Worm (Caenorhabditis elegans) whole organism, L2 larva: ENCODE data around the gene F59B2.13.

Experiments
- ZK546.5 ChIP-seq: sonication (generic microtip); optimal IDR thresholded peaks from 2 replicates; lab custom pipeline; 2017; ENCODE audit warnings: missing biosample characterization, missing genetic modification characterization
- lin-39 ChIP-seq: fragments of 150-350 bp; optimal IDR thresholded peaks from 2 replicates; lab custom pipeline; 2014; ENCODE audit warnings: missing biosample characterization, missing genetic modification reagents, missing genetic modification characterization
- nhr-10 ChIP-seq: sonication (generic microtip); optimal IDR thresholded peaks from 2 replicates; lab custom pipeline; 2017; ENCODE audit warnings: missing biosample characterization, missing genetic modification characterization

- TF ChIP-seq lin-39 (tag; lab: Kevin White, UChicago) (no peak), ZK546.5 (no peak), nhr-10 (tag; lab: Kevin White, UChicago) (no peak)
Measured at ce11 chrIII:9012309-9012708, 14.5 kb downstream of the F59B2.13 start, which contains the start of gene F59B2.9.
